Worm (Caenorhabditis elegans) whole organism, young adult: Measurements from ENCODE around the gene skih-2.

ENCODE experiments used
- B0019.2 ChIP-seq: fragments of 200-800 bp; sonication (Bioruptor generic); conservative IDR thresholded peaks from 2 replicates; pipeline ENCODE4 v1.3.6; 2022; ENCODE audit warnings: missing genetic modification reagents, missing genetic modification characterization, missing compliant biosample characterization
- B0336.3 ChIP-seq: fragments of 200-800 bp; sonication (Bioruptor generic); IDR thresholded peaks from 2 replicates; pipeline ENCODE4 v1.3.6; 2022; ENCODE audit warnings: missing genetic modification characterization, missing compliant biosample characterization
- C17E4.6 ChIP-seq: fragments of 200-800 bp; sonication (Bioruptor generic); IDR thresholded peaks from 2 replicates; pipeline ENCODE4 v1.3.6; 2022; ENCODE audit warnings: missing genetic modification reagents, missing genetic modification characterization, missing compliant biosample characterization
- D2030.7 ChIP-seq: fragments of 200-800 bp; sonication (Bioruptor generic); IDR thresholded peaks from 2 replicates; pipeline ENCODE4 v1.3.6; 2022; ENCODE audit warnings: missing genetic modification reagents, missing genetic modification characterization, missing compliant biosample characterization
- F33H1.4 ChIP-seq: fragments of 200-800 bp; sonication (Bioruptor generic); IDR thresholded peaks from 2 replicates; pipeline ENCODE4 v1.3.6; 2022; ENCODE audit warnings: missing genetic modification reagents, missing genetic modification characterization, missing compliant biosample characterization
- F49E8.2 ChIP-seq: sonication (generic microtip); optimal IDR thresholded peaks from 3 replicates; lab custom pipeline; 2017; ENCODE audit warnings: missing genetic modification characterization, mild to moderate bottlenecking, missing compliant biosample characterization, antibody characterized with exemption, moderate library complexity; ENCODE audit not compliant: insufficient read depth
- T07F8.4 ChIP-seq: sonication (generic microtip); optimal IDR thresholded peaks from 2 replicates; lab custom pipeline; 2016; ENCODE audit warnings: mild to moderate bottlenecking, missing genetic modification characterization, moderate library complexity, missing compliant biosample characterization
- T26A5.8 ChIP-seq: sonication (generic microtip); optimal IDR thresholded peaks from 2 replicates; lab custom pipeline; 2016; ENCODE audit warnings: missing genetic modification characterization, missing compliant biosample characterization
- ZK185.1 ChIP-seq: sonication (generic microtip); optimal IDR thresholded peaks from 2 replicates; lab custom pipeline; 2016; ENCODE audit warnings: mild to moderate bottlenecking, missing genetic modification characterization, missing compliant biosample characterization; ENCODE audit not compliant: poor library complexity, severe bottlenecking
- ama-1 ChIP-seq, 3 experiments: fragments of 150-350 bp in 1 of 3; sonication (generic microtip) in 2 of 3; optimal IDR thresholded peaks; 2 replicates each; lab custom pipeline; 2014 to 2018; ENCODE audit warnings: missing biosample characterization in 2 of 3, missing genetic modification characterization in 2 of 3, missing genetic modification reagents in 2 of 3
- aptf-3 ChIP-seq: fragments of 200-800 bp; sonication (Bioruptor generic); IDR thresholded peaks from 2 replicates; pipeline ENCODE4 v1.3.6; 2022; ENCODE audit warnings: missing genetic modification characterization, missing compliant biosample characterization
- attf-6 ChIP-seq: fragments of 200-800 bp; sonication (Bioruptor generic); IDR thresholded peaks from 2 replicates; pipeline ENCODE4 v1.3.6; 2022; ENCODE audit warnings: missing genetic modification reagents, missing genetic modification characterization, missing compliant biosample characterization
- bed-1 ChIP-seq: fragments of 200-800 bp; sonication (Bioruptor generic); IDR thresholded peaks from 2 replicates; pipeline ENCODE4 v1.3.6; 2022; ENCODE audit warnings: missing genetic modification reagents, missing genetic modification characterization, missing compliant biosample characterization
- ccch-3 ChIP-seq: fragments of 200-800 bp; sonication (Bioruptor generic); optimal IDR thresholded peaks from 2 replicates; lab custom pipeline; 2018; ENCODE audit warnings: mild to moderate bottlenecking, missing genetic modification characterization, missing compliant biosample characterization
- cebp-1 ChIP-seq, 2 experiments: fragments of 200-800 bp in 1 of 2; sonication (Bioruptor generic) in 1 of 2; sonication (generic microtip) in 1 of 2; IDR thresholded peaks in 1 of 2; optimal IDR thresholded peaks in 1 of 2; 2 replicates each; pipeline versions ENCODE4 v1.3.6 to Lab custom; 2017 to 2022; ENCODE audit warnings: missing compliant biosample characterization in 2 of 2, missing genetic modification characterization in 2 of 2, mild to moderate bottlenecking in 1 of 2, missing genetic modification reagents in 1 of 2, moderate library complexity in 1 of 2
- cebp-2 ChIP-seq: fragments of 200-800 bp; sonication (Bioruptor generic); IDR thresholded peaks from 2 replicates; pipeline ENCODE4 v1.3.6; 2022; ENCODE audit warnings: missing genetic modification characterization, missing compliant biosample characterization
- ceh-27 ChIP-seq: fragments of 200-800 bp; sonication (Bioruptor generic); optimal IDR thresholded peaks from 2 replicates; lab custom pipeline; 2018; ENCODE audit warnings: mild to moderate bottlenecking, missing genetic modification characterization, moderate library complexity, missing compliant biosample characterization
- ceh-58 ChIP-seq: fragments of 200-800 bp; sonication (Bioruptor generic); IDR thresholded peaks from 2 replicates; pipeline ENCODE4 v1.3.6; 2022; ENCODE audit warnings: missing genetic modification characterization, missing compliant biosample characterization
- ceh-91 ChIP-seq: fragments of 200-800 bp; sonication (Bioruptor generic); IDR thresholded peaks from 2 replicates; pipeline ENCODE4 v1.3.6; 2022; ENCODE audit warnings: missing genetic modification reagents, missing genetic modification characterization, missing compliant biosample characterization
- efl-1 ChIP-seq: fragments of 150-350 bp; optimal IDR thresholded peaks from 2 replicates; lab custom pipeline; 2014; ENCODE audit warnings: missing biosample characterization, missing genetic modification reagents, missing genetic modification characterization
- ekl-4 ChIP-seq: fragments of 200-800 bp; sonication (Bioruptor generic); IDR thresholded peaks from 2 replicates; pipeline ENCODE4 v1.3.6; 2022; ENCODE audit warnings: missing genetic modification reagents, missing genetic modification characterization, missing compliant biosample characterization
- gei-17 ChIP-seq: fragments of 200-800 bp; sonication (Bioruptor generic); optimal IDR thresholded peaks from 2 replicates; lab custom pipeline; 2018; ENCODE audit warnings: mild to moderate bottlenecking, missing genetic modification characterization, missing compliant biosample characterization
- hmg-1.2 ChIP-seq: fragments of 200-800 bp; sonication (Bioruptor generic); IDR thresholded peaks from 2 replicates; pipeline ENCODE4 v1.3.6; 2022; ENCODE audit warnings: missing genetic modification reagents, missing genetic modification characterization, missing compliant biosample characterization
- hsf-1 ChIP-seq: fragments of 200-800 bp; sonication (Bioruptor generic); IDR thresholded peaks from 2 replicates; pipeline ENCODE4 v1.3.6; 2022; ENCODE audit warnings: missing genetic modification reagents, missing genetic modification characterization, missing compliant biosample characterization
- let-526 ChIP-seq: fragments of 200-800 bp; sonication (Bioruptor generic); IDR thresholded peaks from 2 replicates; pipeline ENCODE4 v1.3.6; 2022; ENCODE audit warnings: missing genetic modification reagents, missing genetic modification characterization, missing compliant biosample characterization
- lin-26 ChIP-seq: fragments of 200-800 bp; sonication (Bioruptor generic); IDR thresholded peaks from 2 replicates; pipeline ENCODE4 v1.3.6; 2022; ENCODE audit warnings: missing genetic modification reagents, missing genetic modification characterization, missing compliant biosample characterization
- lin-54 ChIP-seq: fragments of 200-800 bp; sonication (Bioruptor generic); optimal IDR thresholded peaks from 2 replicates; lab custom pipeline; 2018; ENCODE audit warnings: mild to moderate bottlenecking, missing genetic modification characterization, missing compliant biosample characterization
- lsl-1 ChIP-seq: fragments of 200-800 bp; sonication (Bioruptor generic); optimal IDR thresholded peaks from 2 replicates; lab custom pipeline; 2018; ENCODE audit warnings: mild to moderate bottlenecking, missing genetic modification characterization, moderate library complexity, missing compliant biosample characterization
- madf-8 ChIP-seq: fragments of 200-800 bp; sonication (Bioruptor generic); conservative IDR thresholded peaks from 2 replicates; pipeline ENCODE4 v1.3.6; 2022; ENCODE audit warnings: missing genetic modification reagents, missing genetic modification characterization, missing compliant biosample characterization
- mcd-1 ChIP-seq: fragments of 200-800 bp; sonication (Bioruptor generic); IDR thresholded peaks from 2 replicates; pipeline ENCODE4 v1.3.6; 2022; ENCODE audit warnings: missing genetic modification reagents, missing genetic modification characterization, missing compliant biosample characterization
- nfya-2 ChIP-seq: fragments of 200-800 bp; sonication (Bioruptor generic); IDR thresholded peaks from 2 replicates; pipeline ENCODE4 v1.3.6; 2022; ENCODE audit warnings: missing genetic modification reagents, missing genetic modification characterization, missing compliant biosample characterization
- rcor-1 ChIP-seq: fragments of 200-800 bp; sonication (Bioruptor generic); IDR thresholded peaks from 2 replicates; pipeline ENCODE4 v1.3.6; 2022; ENCODE audit warnings: missing genetic modification reagents, missing genetic modification characterization, missing compliant biosample characterization
- snpc-1.3 ChIP-seq: sonication (generic microtip); optimal IDR thresholded peaks from 2 replicates; lab custom pipeline; 2017; ENCODE audit warnings: missing genetic modification characterization, mild to moderate bottlenecking, missing compliant biosample characterization, antibody characterized with exemption, moderate library complexity, missing genotype, missing genetic modification reagents; ENCODE audit not compliant: insufficient read depth
- snpc-3.4 ChIP-seq: sonication (generic microtip); optimal IDR thresholded peaks from 2 replicates; lab custom pipeline; 2017; ENCODE audit warnings: missing genetic modification characterization, mild to moderate bottlenecking, missing compliant biosample characterization, antibody characterized with exemption, moderate library complexity, missing genotype, missing genetic modification reagents
- snpc-4 ChIP-seq, 5 experiments: fragments of 150-350 bp in 1 of 5; sonication (generic microtip) in 4 of 5; optimal IDR thresholded peaks; 2 replicates each; lab custom pipeline; 2014 to 2018; ENCODE audit warnings: missing genetic modification characterization in 5 of 5, missing biosample characterization in 3 of 5, antibody characterized with exemption in 2 of 5, mild to moderate bottlenecking in 2 of 5, missing compliant biosample characterization in 2 of 5, missing genotype in 2 of 5, moderate library complexity in 2 of 5, missing genetic modification reagents in 1 of 5
- somi-1 ChIP-seq: fragments of 200-800 bp; sonication (Bioruptor generic); optimal IDR thresholded peaks from 2 replicates; lab custom pipeline; 2018; ENCODE audit warnings: mild to moderate bottlenecking, missing genetic modification characterization, missing compliant biosample characterization
- sptf-2 ChIP-seq: fragments of 200-800 bp; sonication (Bioruptor generic); optimal IDR thresholded peaks from 2 replicates; lab custom pipeline; 2018; ENCODE audit warnings: mild to moderate bottlenecking, missing genetic modification characterization, missing compliant biosample characterization
- tbp1 ChIP-seq: fragments of 200-800 bp; sonication (Bioruptor generic); optimal IDR thresholded peaks from 2 replicates; lab custom pipeline; 2018; ENCODE audit warnings: mild to moderate bottlenecking, missing genetic modification characterization, missing compliant biosample characterization
- tlf-1 ChIP-seq: fragments of 200-800 bp; sonication (Bioruptor generic); optimal IDR thresholded peaks from 2 replicates; lab custom pipeline; 2018; ENCODE audit warnings: mild to moderate bottlenecking, missing genetic modification characterization, missing compliant biosample characterization
- unc-130 ChIP-seq: sonication (generic microtip); optimal IDR thresholded peaks from 2 replicates; lab custom pipeline; 2016; ENCODE audit warnings: missing genetic modification reagents, missing genetic modification characterization, missing compliant biosample characterization
- xnd-1 ChIP-seq: sonication (generic microtip); optimal IDR thresholded peaks from 2 replicates; lab custom pipeline; 2016; ENCODE audit warnings: missing genotype, missing genetic modification reagents, missing genetic modification characterization, missing compliant biosample characterization
- ztf-18 ChIP-seq: sonication (generic microtip); optimal IDR thresholded peaks from 2 replicates; lab custom pipeline; 2016; ENCODE audit warnings: missing genotype, mild to moderate bottlenecking, missing genetic modification characterization, missing compliant biosample characterization

The skih-2 gene

ce11 chrIV:11110995-11111619, 31.1 kb downstream of the skih-2 start, which contains the start of gene rps-5 (continued):
- TF ChIP-seq gei-17 (no peak), tbp1 (GFP tag; lab: Kevin White, UChicago) (peak; percentile 34), cebp-1 (GFP tag; IDR thresholded peaks at IDR 0.05; lab: Robert Waterston, UW) (no peak), cebp-1 (tag; optimal IDR thresholded peaks at IDR 0.05; lab: Kevin White, UChicago) (peak; percentile 19), B0019.2 (GFP tag; lab: Robert Waterston, UW) (no peak), T07F8.4 (tag; lab: Kevin White, UChicago) (no peak), snpc-1.3 (tag; lab: Kevin White, UChicago) (peak; percentile 33), let-526 (GFP tag; lab: Robert Waterston, UW) (no peak), lin-26 (GFP tag; lab: Robert Waterston, UW) (no peak), rcor-1 (peak; percentile 40; the same call in 1 of the 2 replicates)
- TF ChIP-seq, all 124 proteins: peak for 18

- TF ChIP-seq bed-1 (GFP tag; lab: Robert Waterston, UW) (peak; percentile 69; the same call in 1 of the 2 replicates), hmg-1.2 (GFP tag; lab: Robert Waterston, UW) (peak; percentile 37; the same call in 1 of the 2 replicates), sptf-2 (no peak), T26A5.8 (peak; percentile 48), mcd-1 (GFP tag; lab: Robert Waterston, UW) (peak; percentile 48; the same call in 1 of the 2 replicates), somi-1 (GFP tag; lab: Kevin White, UChicago) (no peak), ztf-18 (no peak), ceh-27 (GFP tag; lab: Kevin White, UChicago) (peak; percentile 2), cebp-2 (GFP tag; lab: Robert Waterston, UW) (0 out of 2 replicates have a peak, but pooled peaks have one; percentile 41), aptf-3 (GFP tag; lab: Robert Waterston, UW) (peak; percentile 17; the same call in 1 of the 2 replicates), unc-130 (GFP tag; lab: Kevin White, UChicago) (peak; percentile 34), ceh-58 (GFP tag; lab: Robert Waterston, UW) (0 out of 2 replicates have a peak, but pooled peaks have one; percentile 76), F49E8.2 (tag; lab: Kevin White, UChicago) (peak; percentile 69), ZK185.1 (tag; lab: Kevin White, UChicago) (peak; percentile 30), lin-54 (GFP tag; lab: Kevin White, UChicago) (peak; percentile 56), nfya-2 (GFP tag; lab: Robert Waterston, UW) (peak; percentile 71; the same call in 1 of the 2 replicates), madf-8 (peak; percentile 35; the same call in 1 of the 2 replicates), tbp1 (GFP tag; lab: Kevin White, UChicago) (peak; percentile 50), ccch-3 (GFP tag; lab: Kevin White, UChicago) (no peak), ekl-4 (GFP tag; lab: Robert Waterston, UW) (peak; percentile 57), snpc-3.4 (tag; lab: Kevin White, UChicago) (peak; percentile 43), attf-6 (GFP tag; lab: Robert Waterston, UW) (peak; percentile 76), D2030.7 (GFP tag; lab: Robert Waterston, UW) (peak; percentile 38; the same call in 1 of the 2 replicates), ceh-91 (GFP tag; lab: Robert Waterston, UW) (no peak), snpc-4 (GFP tag; optimal IDR thresholded peaks at IDR 0.05; lab: Kevin White, UChicago) (no peak), snpc-4 (tag; optimal IDR thresholded peaks at IDR 0.05; lab: Kevin White, UChicago) (peak in 2 of 4 experiments; percentile 10 to 41), efl-1 (GFP tag; lab: Kevin White, UChicago) (peak; percentile 18), lsl-1 (GFP tag; lab: Kevin White, UChicago) (peak; percentile 44), rcor-1 (peak; percentile 66; the same call in 1 of the 2 replicates), F33H1.4 (GFP tag; lab: Robert Waterston, UW) (peak; percentile 45), C17E4.6 (GFP tag; lab: Robert Waterston, UW) (peak; percentile 73; the same call in 1 of the 2 replicates), ama-1 (optimal IDR thresholded peaks at IDR 0.05; lab: Kevin White, UChicago) (no peak), ama-1 (GFP tag; optimal IDR thresholded peaks at IDR 0.05; lab: Kevin White, UChicago) (peak in 1 of 2 experiments; percentile 30), hsf-1 (GFP tag; lab: Robert Waterston, UW) (peak; percentile 77), B0336.3 (GFP tag; lab: Robert Waterston, UW) (peak; percentile 88), xnd-1 (tag; lab: Kevin White, UChicago) (peak; percentile 40), snpc-1.3 (tag; lab: Kevin White, UChicago) (peak; percentile 43), tlf-1 (peak; percentile 29)
Measured at ce11 chrIV:11109771-11110170, 32.4 kb downstream of the skih-2 start, which contains the start of gene pigk-1. Gene pigk-1, minus strand, starts transcription at chrIV:11110018.
